Fruit fly (Drosophila melanogaster) whole organism, prepupa: ENCODE measurements around the gene CG10587.

ENCODE experiments used
- CG11762 ChIP-seq: fragments of 200-800 bp; sonication (Bioruptor generic); optimal IDR thresholded peaks from 3 replicates; lab custom pipeline; 2016; ENCODE audit warnings: missing biosample characterization, missing genetic modification characterization; ENCODE audit not compliant: insufficient read depth
- CG11902 ChIP-seq: fragments of 200-800 bp; sonication (Bioruptor generic); optimal IDR thresholded peaks from 3 replicates; lab custom pipeline; 2016; ENCODE audit warnings: missing biosample characterization, missing genetic modification characterization
- CG15336 ChIP-seq: fragments of 200-800 bp; sonication (Bioruptor generic); IDR thresholded peaks from 2 replicates; pipeline ENCODE4 v1.3.6; 2022; ENCODE audit warnings: missing biosample characterization, missing genetic modification characterization
- CG16779 ChIP-seq: fragments of 200-800 bp; sonication (Bioruptor generic); optimal IDR thresholded peaks from 3 replicates; lab custom pipeline; 2017; ENCODE audit warnings: missing biosample characterization, mild to moderate bottlenecking, missing genetic modification characterization
- CG3032 ChIP-seq: fragments of 200-800 bp; optimal IDR thresholded peaks from 2 replicates; lab custom pipeline; 2019; ENCODE audit warnings: missing biosample characterization, mild to moderate bottlenecking, missing genetic modification characterization, moderate library complexity
- CG31627 ChIP-seq: fragments of 200-800 bp; sonication (Bioruptor generic); optimal IDR thresholded peaks from 3 replicates; lab custom pipeline; 2016; ENCODE audit warnings: missing biosample characterization, missing genetic modification characterization
- CG34406 ChIP-seq: fragments of 200-800 bp; sonication (Bioruptor generic); optimal IDR thresholded peaks from 3 replicates; lab custom pipeline; 2016; ENCODE audit warnings: missing biosample characterization, missing genetic modification characterization
- CG3919 ChIP-seq: fragments of 200-800 bp; sonication (Bioruptor generic); optimal IDR thresholded peaks from 3 replicates; lab custom pipeline; 2016; ENCODE audit warnings: missing biosample characterization, missing genetic modification characterization
- CG4318 ChIP-seq: fragments of 200-800 bp; sonication (Bioruptor generic); optimal IDR thresholded peaks from 3 replicates; lab custom pipeline; 2017; ENCODE audit warnings: missing biosample characterization, mild to moderate bottlenecking, missing genetic modification characterization
- CG6163 ChIP-seq: fragments of 200-800 bp; sonication (Bioruptor generic); IDR thresholded peaks from 3 replicates; pipeline ENCODE4 v1.3.6; 2022; ENCODE audit warnings: missing biosample characterization, missing genetic modification characterization
- CG6276 ChIP-seq: fragments of 200-800 bp; sonication (Bioruptor generic); optimal IDR thresholded peaks from 2 replicates; lab custom pipeline; 2017; ENCODE audit warnings: missing biosample characterization, mild to moderate bottlenecking, missing genetic modification characterization
- CG6808 ChIP-seq: fragments of 200-800 bp; sonication (Bioruptor generic); optimal IDR thresholded peaks from 3 replicates; lab custom pipeline; 2017; ENCODE audit warnings: missing biosample characterization, missing genetic modification characterization, mild to moderate bottlenecking, moderate library complexity, missing genetic modification reagents
- CG6854 ChIP-seq: fragments of 200-800 bp; sonication (Bioruptor generic); optimal IDR thresholded peaks from 2 replicates; lab custom pipeline; 2017; ENCODE audit warnings: missing biosample characterization, mild to moderate bottlenecking, missing genetic modification characterization
- CG7368 ChIP-seq: fragments of 200-800 bp; sonication (Bioruptor generic); optimal IDR thresholded peaks from 3 replicates; lab custom pipeline; 2016; ENCODE audit warnings: missing biosample characterization, missing genetic modification characterization
- CG8119 ChIP-seq: fragments of 200-800 bp; sonication (Bioruptor generic); IDR thresholded peaks from 3 replicates; pipeline ENCODE4 v1.3.6; 2022; ENCODE audit warnings: missing biosample characterization, missing genetic modification characterization
- CG8319 ChIP-seq: fragments of 200-800 bp; sonication (Bioruptor generic); optimal IDR thresholded peaks from 3 replicates; lab custom pipeline; 2016; ENCODE audit warnings: missing biosample characterization, missing genetic modification characterization
- CG8632 ChIP-seq: fragments of 200-800 bp; sonication (Bioruptor generic); optimal IDR thresholded peaks from 3 replicates; lab custom pipeline; 2016; ENCODE audit warnings: missing biosample characterization, missing genetic modification characterization
- CG9139 ChIP-seq: fragments of 200-800 bp; sonication (Bioruptor generic); optimal IDR thresholded peaks from 3 replicates; lab custom pipeline; 2017; ENCODE audit warnings: missing biosample characterization, mild to moderate bottlenecking, missing genetic modification characterization
- Eip75B ChIP-seq: fragments of 200-800 bp; sonication (Bioruptor generic); optimal IDR thresholded peaks from 3 replicates; lab custom pipeline; 2016; ENCODE audit warnings: missing biosample characterization, missing genetic modification characterization
- Eip78C ChIP-seq: fragments of 200-800 bp; sonication (Bioruptor generic); peaks from one replicate; lab custom pipeline; 2016; ENCODE audit warnings: missing biosample characterization, missing genetic modification characterization
- Ets21C ChIP-seq: fragments of 200-800 bp; sonication (Bioruptor generic); optimal IDR thresholded peaks from 3 replicates; lab custom pipeline; 2016; ENCODE audit warnings: missing biosample characterization, missing genetic modification characterization
- Ets96B ChIP-seq: fragments of 200-800 bp; optimal IDR thresholded peaks from 2 replicates; lab custom pipeline; 2019; ENCODE audit warnings: missing biosample characterization, mild to moderate bottlenecking, missing genetic modification characterization, moderate library complexity
- Gug ChIP-seq: fragments of 200-800 bp; sonication (Bioruptor generic); IDR thresholded peaks from 2 replicates; pipeline ENCODE4 v1.3.6; 2022; ENCODE audit warnings: missing biosample characterization, missing genetic modification characterization
- Hr39 ChIP-seq: fragments of 200-800 bp; sonication (Bioruptor generic); optimal IDR thresholded peaks from 2 replicates; lab custom pipeline; 2016; ENCODE audit warnings: missing biosample characterization, missing genetic modification characterization
- Hr4 ChIP-seq: fragments of 200-800 bp; sonication (Bioruptor generic); optimal IDR thresholded peaks from 3 replicates; lab custom pipeline; 2016; ENCODE audit warnings: missing biosample characterization, missing genetic modification characterization
- Lpt ChIP-seq: fragments of 200-800 bp; sonication (Bioruptor generic); optimal IDR thresholded peaks from 3 replicates; lab custom pipeline; 2016; ENCODE audit warnings: missing biosample characterization, missing genetic modification characterization
- OdsH ChIP-seq: fragments of 200-800 bp; sonication (Bioruptor generic); optimal IDR thresholded peaks from 3 replicates; lab custom pipeline; 2016; ENCODE audit warnings: missing biosample characterization, missing genetic modification characterization
- Sox14 ChIP-seq: fragments of 200-800 bp; sonication (Bioruptor generic); optimal IDR thresholded peaks from 3 replicates; lab custom pipeline; 2016; ENCODE audit warnings: missing biosample characterization, missing genetic modification characterization
- Sox15 ChIP-seq: fragments of 200-800 bp; sonication (Bioruptor generic); optimal IDR thresholded peaks from 3 replicates; lab custom pipeline; 2016; ENCODE audit warnings: missing biosample characterization, missing genetic modification characterization
- achi ChIP-seq: fragments of 200-800 bp; sonication (Bioruptor generic); optimal IDR thresholded peaks from 3 replicates; lab custom pipeline; 2016; ENCODE audit warnings: missing biosample characterization, missing genetic modification characterization
- acj6 ChIP-seq: fragments of 200-800 bp; sonication (Bioruptor generic); optimal IDR thresholded peaks from 3 replicates; lab custom pipeline; 2016; ENCODE audit warnings: missing biosample characterization, missing genetic modification characterization
- dsx ChIP-seq: fragments of 200-800 bp; optimal IDR thresholded peaks from 3 replicates; lab custom pipeline; 2019; ENCODE audit warnings: missing biosample characterization, mild to moderate bottlenecking, missing genetic modification characterization, moderate library complexity; ENCODE audit not compliant: poor library complexity, severe bottlenecking
- eg ChIP-seq: fragments of 200-800 bp; sonication (Bioruptor generic); IDR thresholded peaks from 3 replicates; pipeline ENCODE4 v1.3.6; 2022; ENCODE audit warnings: missing biosample characterization, missing genetic modification characterization
- esn ChIP-seq: fragments of 200-800 bp; sonication (Bioruptor generic); optimal IDR thresholded peaks from 2 replicates; lab custom pipeline; 2016; ENCODE audit warnings: missing biosample characterization, mild to moderate bottlenecking, missing genetic modification characterization, moderate library complexity
- fd59A ChIP-seq: fragments of 200-800 bp; sonication (Bioruptor generic); optimal IDR thresholded peaks from 2 replicates; lab custom pipeline; 2017; ENCODE audit warnings: missing biosample characterization, mild to moderate bottlenecking, missing genetic modification characterization, missing genetic modification reagents
- fd85E ChIP-seq: fragments of 200-800 bp; sonication (Bioruptor generic); optimal IDR thresholded peaks from 3 replicates; lab custom pipeline; 2016; ENCODE audit warnings: missing biosample characterization, missing genetic modification characterization
- lz ChIP-seq: fragments of 200-800 bp; sonication (Bioruptor generic); optimal IDR thresholded peaks from 3 replicates; lab custom pipeline; 2016; ENCODE audit warnings: missing biosample characterization, missing genetic modification characterization
- net ChIP-seq: fragments of 200-800 bp; sonication (Bioruptor generic); optimal IDR thresholded peaks from 3 replicates; lab custom pipeline; 2016; ENCODE audit warnings: missing biosample characterization, missing genetic modification characterization
- pdm3 ChIP-seq: fragments of 200-800 bp; sonication (Bioruptor generic); optimal IDR thresholded peaks from 3 replicates; lab custom pipeline; 2016; ENCODE audit warnings: missing biosample characterization, missing genetic modification characterization
- salr ChIP-seq, 2 experiments: fragments of 200-800 bp; sonication (Bioruptor generic); optimal IDR thresholded peaks; 3 replicates each; lab custom pipeline; 2016 to 2018; ENCODE audit warnings: missing biosample characterization in 2 of 2, missing genetic modification characterization in 2 of 2, mild to moderate bottlenecking in 1 of 2
- ss ChIP-seq, 2 experiments: fragments of 200-800 bp; sonication (Bioruptor generic); optimal IDR thresholded peaks; 2 replicates in 1 of 2; 3 replicates in 1 of 2; lab custom pipeline; 2017 to 2018; ENCODE audit warnings: mild to moderate bottlenecking in 2 of 2, missing biosample characterization in 2 of 2, missing genetic modification characterization in 2 of 2, moderate library complexity in 1 of 2
- svp ChIP-seq: fragments of 200-800 bp; sonication (Bioruptor generic); peaks from one replicate; lab custom pipeline; 2016; ENCODE audit warnings: missing biosample characterization, missing genetic modification characterization

CG10587 gene

DNA sequence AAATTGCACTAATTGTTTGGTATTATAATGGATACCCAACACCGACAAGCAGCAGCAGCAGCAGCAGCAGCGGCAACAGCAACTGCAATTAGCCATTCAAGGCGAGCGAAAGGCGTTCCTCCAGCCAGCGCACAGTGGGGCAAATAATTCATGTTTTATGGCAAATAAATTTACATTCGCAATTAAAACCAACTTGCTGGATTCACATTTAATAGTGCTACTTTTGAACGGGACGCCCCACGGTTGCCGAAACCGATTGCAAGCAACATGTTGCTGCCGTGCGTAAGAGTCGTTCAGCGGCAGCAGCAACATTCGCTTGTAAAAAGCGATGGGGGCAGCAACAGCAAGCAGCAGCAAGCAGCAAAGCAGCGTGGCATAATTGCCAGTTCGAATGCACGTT is 28.6 kb downstream of the CG10587 start (continued):
- peak; percentile 37 for TF ChIP-seq OdsH (GFP tag; lab: Kevin White, UChicago)
- peak; percentile 42 for TF ChIP-seq CG6276 (GFP tag; lab: Kevin White, UChicago)
- TF ChIP-seq CG11902 (GFP tag; lab: Kevin White, UChicago): no peak
- no peak for TF ChIP-seq CG6854
- no peak for TF ChIP-seq fd59A (GFP tag; lab: Kevin White, UChicago)
- TF ChIP-seq Sox14 (GFP tag; lab: Kevin White, UChicago): peak; percentile 23
- TF ChIP-seq CG3919 (GFP tag; lab: Kevin White, UChicago): peak; percentile 68
- peak; percentile 34 for TF ChIP-seq CG3032
- peak; percentile 66 for TF ChIP-seq CG6163
- TF ChIP-seq CG9139 (GFP tag; lab: Kevin White, UChicago): peak; percentile 4
- peak; percentile 25 for TF ChIP-seq esn (GFP tag; lab: Kevin White, UChicago)
- TF ChIP-seq pdm3 (GFP tag; lab: Kevin White, UChicago): peak; percentile 28
- peak; percentile 17 for TF ChIP-seq CG7368 (GFP tag; lab: Kevin White, UChicago)

DNA sequence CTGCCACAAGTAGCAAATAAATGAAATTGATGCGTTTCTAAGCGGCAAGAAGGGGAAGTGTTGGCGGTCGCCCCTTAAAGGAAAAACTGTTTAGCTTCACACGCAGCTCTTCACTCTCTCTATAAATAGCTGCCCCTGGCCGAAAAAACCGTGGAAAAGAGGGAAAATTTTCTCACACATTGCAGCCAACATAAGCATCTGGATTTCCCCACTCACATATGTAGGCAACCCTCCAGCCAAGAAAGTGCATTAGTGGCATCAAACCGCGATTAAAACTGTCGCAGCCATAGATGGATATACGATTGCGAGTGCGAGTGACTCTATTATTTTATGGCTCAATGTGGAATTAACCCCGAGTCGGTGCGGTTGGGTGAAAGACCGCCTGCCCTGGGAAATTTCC is 29.8 kb downstream of the CG10587 start:
- TF ChIP-seq esn (GFP tag; lab: Kevin White, UChicago) (no peak), CG4318 (GFP tag; lab: Kevin White, UChicago) (no peak)

DNA sequence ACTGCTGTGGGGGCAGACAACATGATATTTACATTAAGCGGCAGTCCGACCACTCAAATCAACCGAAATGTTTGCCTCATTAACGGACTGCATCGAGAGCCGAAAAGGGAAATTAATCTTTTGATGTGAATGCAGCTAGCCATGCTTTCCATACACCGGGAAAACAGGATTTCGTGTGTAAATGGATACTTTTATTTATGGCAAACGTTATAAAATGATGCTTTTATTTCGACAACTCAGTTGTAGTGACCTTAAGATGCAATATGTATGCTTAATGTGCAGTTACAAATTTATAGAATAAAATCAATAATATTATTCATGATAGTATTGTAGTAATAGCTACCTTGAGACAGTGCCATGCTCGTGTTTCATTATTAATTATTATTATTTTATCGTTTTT is 30.8 kb downstream of the CG10587 start:
- TF ChIP-seq CG8319 (no peak), CG6276 (GFP tag; lab: Kevin White, UChicago) (no peak), svp (GFP tag; lab: Kevin White, UChicago) (peak; percentile 72), Eip78C (peak; percentile 69)

DNA sequence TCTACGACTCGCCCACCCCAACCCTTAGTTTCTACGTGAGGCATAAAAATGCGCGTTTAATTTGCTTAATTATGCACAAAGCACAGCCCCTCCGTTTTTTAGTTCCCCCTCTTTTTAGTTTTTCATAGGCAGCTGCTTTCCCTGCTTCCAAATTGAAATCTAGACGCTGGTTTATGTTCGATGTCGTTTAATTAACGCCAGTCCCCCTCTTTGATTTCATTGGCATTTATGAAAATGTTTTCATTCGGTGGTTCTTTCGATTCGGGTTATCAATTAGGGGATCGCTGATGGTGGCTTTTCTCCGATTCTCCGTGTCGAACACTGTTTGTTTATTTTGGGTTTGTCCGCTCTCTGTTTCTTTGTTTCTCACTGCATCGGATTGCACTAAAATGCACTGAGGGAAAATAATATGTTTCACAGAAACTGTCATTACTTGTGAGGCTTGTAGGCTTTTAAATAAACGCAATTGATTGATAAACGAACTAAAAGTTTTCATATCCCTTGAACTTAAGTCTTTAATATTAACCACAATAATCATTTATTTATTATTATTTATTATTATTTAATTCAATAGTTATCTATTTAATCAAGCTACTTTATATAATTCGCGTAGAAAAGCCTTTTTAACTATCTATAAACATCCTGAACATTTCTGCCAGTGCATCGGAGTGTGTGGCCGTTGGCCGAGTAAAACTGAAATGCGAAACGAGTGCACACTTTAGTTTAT is 32.1 kb downstream of the CG10587 start:
- TF ChIP-seq Gug (peak; percentile 54; the same call in 1 of the 2 replicates), ss (GFP tag; optimal IDR thresholded peaks at IDR 0.05; lab: Kevin White, UChicago) (peak; percentile 39 to 49), Sox14 (GFP tag; lab: Kevin White, UChicago) (peak; percentile 30), CG11902 (GFP tag; lab: Kevin White, UChicago) (peak; percentile 33), dsx (GFP tag; lab: Kevin White, UChicago) (peak; percentile 82), svp (GFP tag; lab: Kevin White, UChicago) (peak; percentile 56), Hr4 (GFP tag; lab: Kevin White, UChicago) (peak; percentile 56), pdm3 (GFP tag; lab: Kevin White, UChicago) (peak; percentile 1), CG8119 (GFP tag; lab: Robert Waterston, UW) (peak; percentile 84), salr (GFP tag; optimal IDR thresholded peaks at IDR 0.05; lab: Kevin White, UChicago) (peak; percentile 0 to 46), acj6 (GFP tag; lab: Kevin White, UChicago) (peak; percentile 67), Ets96B (tag; lab: Kevin White, UChicago) (peak; percentile 79), fd59A (GFP tag; lab: Kevin White, UChicago) (peak; percentile 26), OdsH (GFP tag; lab: Kevin White, UChicago) (peak; percentile 70), CG15336 (GFP tag; lab: Robert Waterston, UW) (peak; percentile 75), CG7368 (GFP tag; lab: Kevin White, UChicago) (peak; percentile 60), Ets21C (GFP tag; lab: Kevin White, UChicago) (no peak), Eip75B (peak; percentile 62), fd85E (GFP tag; lab: Kevin White, UChicago) (peak; percentile 26), CG6276 (GFP tag; lab: Kevin White, UChicago) (peak; percentile 67), net (GFP tag; lab: Kevin White, UChicago) (peak; percentile 53), Hr39 (GFP tag; lab: Kevin White, UChicago) (peak; percentile 11), CG6854 (no peak), Lpt (GFP tag; lab: Kevin White, UChicago) (peak; percentile 62), eg (GFP tag; lab: Robert Waterston, UW) (peak; percentile 63; the same call in 2 of the 3 replicates), CG11762 (GFP tag; lab: Kevin White, UChicago) (peak; percentile 61), Eip78C (peak; percentile 90), CG31627 (GFP tag; lab: Kevin White, UChicago) (no peak), CG3032 (peak; percentile 80), CG9139 (GFP tag; lab: Kevin White, UChicago) (peak; percentile 61), CG6808 (GFP tag; lab: Kevin White, UChicago) (peak; percentile 61), CG16779 (tag; lab: Kevin White, UChicago) (peak; percentile 57), CG8632 (peak; percentile 80), CG34406 (peak; percentile 75), Sox15 (GFP tag; lab: Kevin White, UChicago) (peak; percentile 37), achi (GFP tag; lab: Kevin White, UChicago) (peak; percentile 78), CG8319 (peak; percentile 27), lz (GFP tag; lab: Kevin White, UChicago) (peak; percentile 24)
